Worm (Caenorhabditis elegans) whole organism, L2 larva: ENCODE results near the gene F47B8.3.
A peak's percentile ranks its signal among the peaks of the same experiment; 100 is the strongest.

ENCODE experiments used
- R02D3.7 ChIP-seq: fragments of 150-350 bp; optimal IDR thresholded peaks from 2 replicates; lab custom pipeline; 2014; ENCODE audit warnings: missing biosample characterization, missing genetic modification characterization
- alr-1 ChIP-seq: fragments of 150-350 bp; optimal IDR thresholded peaks from 2 replicates; lab custom pipeline; 2014; ENCODE audit warnings: missing biosample characterization, missing genetic modification characterization
- elt-1 ChIP-seq: fragments of 150-350 bp; optimal IDR thresholded peaks from 2 replicates; lab custom pipeline; 2014; ENCODE audit warnings: missing biosample characterization, missing genetic modification characterization
- fos-1 ChIP-seq: fragments of 150-350 bp; optimal IDR thresholded peaks from 2 replicates; lab custom pipeline; 2014; ENCODE audit warnings: missing biosample characterization, missing genetic modification characterization
- lin-39 ChIP-seq: fragments of 150-350 bp; optimal IDR thresholded peaks from 2 replicates; lab custom pipeline; 2014; ENCODE audit warnings: missing biosample characterization, missing genetic modification reagents, missing genetic modification characterization
- nhr-237 ChIP-seq: fragments of 150-350 bp; optimal IDR thresholded peaks from 2 replicates; lab custom pipeline; 2014; ENCODE audit warnings: missing biosample characterization, missing genetic modification characterization
- sem-4 ChIP-seq: fragments of 150-350 bp; optimal IDR thresholded peaks from 2 replicates; lab custom pipeline; 2014; ENCODE audit warnings: missing biosample characterization, missing genetic modification reagents, missing genetic modification characterization
- snpc-4 ChIP-seq: fragments of 150-350 bp; optimal IDR thresholded peaks from 2 replicates; lab custom pipeline; 2014; ENCODE audit warnings: missing biosample characterization, missing genetic modification characterization
- unc-39 ChIP-seq: fragments of 150-350 bp; optimal IDR thresholded peaks from 2 replicates; lab custom pipeline; 2014; ENCODE audit warnings: missing biosample characterization, missing genetic modification characterization
- ztf-4 ChIP-seq: fragments of 150-350 bp; optimal IDR thresholded peaks from 2 replicates; lab custom pipeline; 2014; ENCODE audit warnings: missing biosample characterization, missing genetic modification characterization

DNA sequence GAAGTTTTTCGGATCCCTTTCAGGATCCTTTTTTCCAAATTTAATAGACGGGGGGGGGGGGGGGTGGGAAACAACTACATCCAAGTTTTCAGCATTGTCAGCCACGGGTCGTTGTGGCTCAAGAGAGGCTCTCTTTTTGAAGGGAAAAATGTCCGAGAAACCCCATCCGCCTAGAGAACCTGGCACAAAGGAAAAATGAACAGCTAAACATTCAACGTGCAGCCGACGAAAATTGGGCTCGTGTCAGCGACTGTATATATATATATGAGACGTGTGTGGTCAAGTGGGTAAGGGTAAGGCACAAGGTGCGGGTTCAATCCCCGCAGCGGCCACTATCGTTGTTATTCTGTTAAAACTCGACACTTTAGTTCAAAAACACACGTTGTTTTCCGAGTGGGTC is 35.8 kb upstream of the F47B8.3 start, which contains the start of gene Y49A3A.4:
- no peak for TF ChIP-seq fos-1
- no peak for TF ChIP-seq nhr-237 (tag; lab: Kevin White, UChicago)
- TF ChIP-seq unc-39 (tag; lab: Kevin White, UChicago), result no peak
- TF ChIP-seq lin-39 (tag; lab: Kevin White, UChicago), result no peak
- peak; percentile 89 for TF ChIP-seq snpc-4 (tag; lab: Kevin White, UChicago)
- TF ChIP-seq sem-4 (tag; lab: Kevin White, UChicago), result no peak
- no peak for TF ChIP-seq elt-1
- TF ChIP-seq alr-1 (tag; lab: Kevin White, UChicago), result no peak
- no peak for TF ChIP-seq R02D3.7
- no peak for TF ChIP-seq ztf-4 (tag; lab: Kevin White, UChicago)
